Fruit fly (Drosophila melanogaster) whole organism: ENCODE data around the gene CG34313.

Source experiments
- CG8478 ChIP-seq: fragments of >200 bp; optimal IDR thresholded peaks from 2 replicates; lab custom pipeline; 2018; ENCODE audit warnings: inconsistent platforms
- Dll ChIP-seq: fragments of >200 bp; optimal IDR thresholded peaks from 2 replicates; lab custom pipeline; 2017
- EcR ChIP-seq, 2 experiments: fragments of >200 bp; optimal IDR thresholded peaks; 2 replicates each; lab custom pipeline; 2017; ENCODE audit warnings: missing biosample characterization in 2 of 2, missing genetic modification characterization in 2 of 2, missing genetic modification reagents in 2 of 2
- pan ChIP-seq: fragments of >200 bp; optimal IDR thresholded peaks from 2 replicates; lab custom pipeline; 2017
- psq ChIP-seq: fragments of >200 bp; optimal IDR thresholded peaks from 2 replicates; lab custom pipeline; 2017
- usp ChIP-seq: fragments of >200 bp; optimal IDR thresholded peaks from 2 replicates; lab custom pipeline; 2017; ENCODE audit warnings: missing biosample characterization, missing genetic modification characterization, mixed read lengths

- TF ChIP-seq usp (GFP tag; lab: Kevin White, UChicago), result no peak
- no peak for TF ChIP-seq Dll (lab: Kevin White, UChicago)
- no peak for TF ChIP-seq EcR (GFP tag; optimal IDR thresholded peaks at IDR 0.05; lab: Kevin White, UChicago)
- no peak for TF ChIP-seq CG8478 (lab: Kevin White, UChicago)
- no peak for TF ChIP-seq psq
- TF ChIP-seq pan, result no peak
Measured at dm6 chr2L:16852318-16852932, 26.9 kb upstream of the CG34313 start, which contains the start of gene CG31810.
